Worm (Caenorhabditis elegans): ENCODE measurements around the gene gst-23.

gst-23 gene

ce11 chrV:3269407-3269806, 26.3 kb downstream of the gst-23 start, which contains the start of gene T28A11.19:
T28A11.19 (minus strand) TSS chrV:3269514.
- TF ChIP-seq Y75B8A.6 (GFP tag; IDR thresholded peaks at IDR 0.05) (no peak), unc-62 (GFP tag; optimal IDR thresholded peaks at IDR 0.05 in 1 of 2) (peak in 1 of 2 experiments; percentile 97), unc-62 (tag; optimal IDR thresholded peaks at IDR 0.05) (no peak), mdl-1 (tag; optimal IDR thresholded peaks at IDR 0.05) (no peak), Y105C5A.15 (GFP tag; IDR thresholded peaks at IDR 0.05) (no peak), nhr-111 (GFP tag; optimal IDR thresholded peaks at IDR 0.05) (no peak), snpc-4 (tag; optimal IDR thresholded peaks at IDR 0.05) (no peak), aha-1 (tag) (peak; percentile 31), daf-8 (GFP tag; IDR thresholded peaks at IDR 0.05) (no peak)

- TF ChIP-seq mxl-3 (GFP tag; optimal IDR thresholded peaks at IDR 0.05) (no peak), dmd-9 (GFP tag; IDR thresholded peaks at IDR 0.05) (no peak), zfp-3 (GFP tag; conservative IDR thresholded peaks at IDR 0.05) (no peak), nhr-102 (tag; optimal IDR thresholded peaks at IDR 0.05) (no peak), nhr-28 (tag; optimal IDR thresholded peaks at IDR 0.05) (no peak), skn-1 (tag; optimal IDR thresholded peaks at IDR 0.05) (no peak), dmd-6 (GFP tag; IDR thresholded peaks at IDR 0.05) (no peak), rbr-2 (tag; optimal IDR thresholded peaks at IDR 0.05) (no peak), ama-1 (optimal IDR thresholded peaks at IDR 0.05) (no peak), ceh-20 (GFP tag; IDR thresholded peaks at IDR 0.05) (no peak), ZK546.5 (tag; optimal IDR thresholded peaks at IDR 0.05) (no peak), lin-38 (GFP tag; IDR thresholded peaks at IDR 0.05) (no peak), mxl-2 (GFP tag; conservative IDR thresholded peaks at IDR 0.05) (no peak), F37D6.2 (tag; optimal IDR thresholded peaks at IDR 0.05) (no peak), madf-5 (GFP tag; IDR thresholded peaks at IDR 0.05) (no peak), snpc-4 (tag; optimal IDR thresholded peaks at IDR 0.05) (no peak), lin-39 (tag; optimal IDR thresholded peaks at IDR 0.05) (no peak), gei-8 (GFP tag; optimal IDR thresholded peaks at IDR 0.05) (no peak), daf-8 (GFP tag; IDR thresholded peaks at IDR 0.05) (no peak), ceh-44 (GFP tag; IDR thresholded peaks at IDR 0.05) (no peak)
Observed at ce11 chrV:3273156-3273555, 30.1 kb downstream of the gst-23 start, which contains the start of gene T28A11.20. T28A11.20 (minus strand) TSS chrV:3273256.

- no peak for TF ChIP-seq ZK337.2 (GFP tag; IDR thresholded peaks at IDR 0.05)
- TF ChIP-seq saeg-2 (GFP tag; IDR thresholded peaks at IDR 0.05): no peak
- no peak for TF ChIP-seq ces-1 (GFP tag; optimal IDR thresholded peaks at IDR 0.05)
- TF ChIP-seq daf-8 (GFP tag; IDR thresholded peaks at IDR 0.05): no peak
- no peak for TF ChIP-seq daf-16 (GFP tag; optimal IDR thresholded peaks at IDR 0.05)
- TF ChIP-seq daf-16 (tag; optimal IDR thresholded peaks at IDR 0.05): no peak
- no peak for TF ChIP-seq zip-2 (tag; optimal IDR thresholded peaks at IDR 0.05)
- TF ChIP-seq dmd-6 (GFP tag; IDR thresholded peaks at IDR 0.05): no peak
- TF ChIP-seq arid-1 (GFP tag; conservative IDR thresholded peaks at IDR 0.05): no peak
- no peak for TF ChIP-seq nhr-76 (tag; optimal IDR thresholded peaks at IDR 0.05)
- no peak for TF ChIP-seq daf-12 (tag; optimal IDR thresholded peaks at IDR 0.05)
- TF ChIP-seq ztf-11 (tag; optimal IDR thresholded peaks at IDR 0.05): no peak
- no peak for TF ChIP-seq Y105C5A.15 (GFP tag; IDR thresholded peaks at IDR 0.05)
- peak in 1 of 2 experiments; percentile 55 for TF ChIP-seq unc-62 (GFP tag; optimal IDR thresholded peaks at IDR 0.05 in 1 of 2)
- no peak for TF ChIP-seq unc-62 (tag; optimal IDR thresholded peaks at IDR 0.05)
- no peak for TF ChIP-seq ama-1 (optimal IDR thresholded peaks at IDR 0.05)
- TF ChIP-seq aha-1 (tag): peak; percentile 68
- TF ChIP-seq dve-1 (tag; optimal IDR thresholded peaks at IDR 0.05; ENCODE audit: insufficient read depth): no peak
- TF ChIP-seq lim-7 (GFP tag; IDR thresholded peaks at IDR 0.05): no peak
- TF ChIP-seq set-16 (GFP tag; IDR thresholded peaks at IDR 0.05): no peak
Observed at ce11 chrV:3273577-3274100, 30.6 kb downstream of the gst-23 start, which contains the start of gene T28A11.4. T28A11.4 (plus strand) TSS chrV:3274050.

Data from whole organism, L4 larva.